Fruit fly (Drosophila melanogaster) whole organism, embryonic: ENCODE measurements around the gene stas.

ENCODE experiments used
- Antp ChIP-seq: fragments of 200-800 bp; sonication (Bioruptor generic); optimal IDR thresholded peaks from 3 replicates; lab custom pipeline; 2016; ENCODE audit warnings: missing biosample characterization, missing genetic modification characterization
- CG10543 ChIP-seq: fragments of 200-800 bp; sonication (Bioruptor generic); optimal IDR thresholded peaks from 3 replicates; lab custom pipeline; 2017; ENCODE audit warnings: missing biosample characterization, mild to moderate bottlenecking, missing genetic modification characterization, moderate library complexity
- CG12071 ChIP-seq: fragments of 200-800 bp; sonication (Bioruptor generic); optimal IDR thresholded peaks from 3 replicates; lab custom pipeline; 2018; ENCODE audit warnings: missing biosample characterization, mild to moderate bottlenecking, missing genetic modification characterization
- CG12769 ChIP-seq: fragments of 200-800 bp; sonication (Bioruptor generic); optimal IDR thresholded peaks from 2 replicates; lab custom pipeline; 2019; ENCODE audit warnings: missing biosample characterization, mild to moderate bottlenecking, missing genetic modification characterization, moderate library complexity
- CG12942 ChIP-seq: fragments of 200-800 bp; sonication (Bioruptor generic); optimal IDR thresholded peaks from 3 replicates; lab custom pipeline; 2016; ENCODE audit warnings: missing biosample characterization, missing genetic modification characterization
- CG13287 ChIP-seq: fragments of 200-800 bp; sonication (Bioruptor generic); IDR thresholded peaks from 2 replicates; pipeline ENCODE4 v1.3.6; 2022; ENCODE audit warnings: missing biosample characterization, missing genetic modification characterization; ENCODE audit not compliant: partially characterized antibody
- CG14860 ChIP-seq: fragments of 200-800 bp; sonication (Bioruptor generic); IDR thresholded peaks from 3 replicates; pipeline ENCODE4 v1.3.6; 2022; ENCODE audit warnings: missing biosample characterization, missing genetic modification characterization; ENCODE audit not compliant: partially characterized antibody
- CG15601 ChIP-seq: fragments of 200-800 bp; sonication (Bioruptor generic); optimal IDR thresholded peaks from 3 replicates; lab custom pipeline; 2019; ENCODE audit warnings: missing biosample characterization, mild to moderate bottlenecking, missing genetic modification characterization, moderate library complexity
- CG1647 ChIP-seq: fragments of 200-800 bp; sonication (Bioruptor generic); optimal IDR thresholded peaks from 3 replicates; lab custom pipeline; 2016; ENCODE audit warnings: missing biosample characterization, missing genetic modification characterization
- CG17612 ChIP-seq: fragments of 200-800 bp; sonication (Bioruptor generic); IDR thresholded peaks from 2 replicates; pipeline ENCODE4 v1.3.6; 2022; ENCODE audit warnings: missing biosample characterization, missing genetic modification characterization
- CG1792 ChIP-seq: fragments of 200-800 bp; sonication (Bioruptor generic); optimal IDR thresholded peaks from 2 replicates; lab custom pipeline; 2016; ENCODE audit warnings: missing biosample characterization, missing genetic modification characterization
- CG18011 ChIP-seq: fragments of 200-800 bp; sonication (Bioruptor generic); optimal IDR thresholded peaks from 2 replicates; lab custom pipeline; 2017; ENCODE audit warnings: missing biosample characterization, missing genetic modification characterization, mild to moderate bottlenecking, moderate library complexity, missing genotype
- CG2889 ChIP-seq: fragments of 200-800 bp; sonication (Bioruptor generic); IDR thresholded peaks from 3 replicates; pipeline ENCODE4 v1.3.6; 2022; ENCODE audit warnings: missing biosample characterization, missing genetic modification characterization
- CG32772 ChIP-seq: fragments of 200-800 bp; sonication (Bioruptor generic); IDR thresholded peaks from 2 replicates; pipeline ENCODE4 v1.3.6; 2022; ENCODE audit warnings: missing biosample characterization, missing genetic modification characterization
- CG3281 ChIP-seq: fragments of 200-800 bp; sonication (Bioruptor generic); optimal IDR thresholded peaks from 3 replicates; lab custom pipeline; 2017; ENCODE audit warnings: missing biosample characterization, mild to moderate bottlenecking, missing genetic modification characterization
- CG34224 ChIP-seq: fragments of 200-800 bp; sonication (Bioruptor generic); IDR thresholded peaks from 3 replicates; pipeline ENCODE4 v1.3.6; 2022; ENCODE audit warnings: missing biosample characterization, missing genetic modification characterization; ENCODE audit not compliant: partially characterized antibody
- CG4360 ChIP-seq: fragments of 200-800 bp; sonication (Bioruptor generic); IDR thresholded peaks from 2 replicates; pipeline ENCODE4 v1.3.6; 2022; ENCODE audit warnings: missing biosample characterization, missing genetic modification characterization
- CG5245 ChIP-seq: fragments of 200-800 bp; sonication (Bioruptor generic); optimal IDR thresholded peaks from 3 replicates; lab custom pipeline; 2016; ENCODE audit warnings: missing biosample characterization, missing genetic modification characterization
- CG6689 ChIP-seq: fragments of 200-800 bp; sonication (Bioruptor generic); IDR thresholded peaks from 2 replicates; pipeline ENCODE4 v1.3.6; 2022; ENCODE audit warnings: missing biosample characterization, missing genetic modification characterization
- CG6791 ChIP-seq: fragments of 200-800 bp; sonication (Bioruptor generic); IDR thresholded peaks from 3 replicates; pipeline ENCODE4 v1.3.6; 2022; ENCODE audit warnings: missing biosample characterization, missing genetic modification characterization; ENCODE audit not compliant: partially characterized antibody
- CG9797 ChIP-seq: fragments of 200-800 bp; sonication (Bioruptor generic); optimal IDR thresholded peaks from 3 replicates; lab custom pipeline; 2018; ENCODE audit warnings: missing biosample characterization, mild to moderate bottlenecking, missing genetic modification characterization
- CoRest ChIP-seq: fragments of 200-800 bp; sonication (Bioruptor generic); optimal IDR thresholded peaks from 3 replicates; lab custom pipeline; 2018; ENCODE audit warnings: missing biosample characterization, mild to moderate bottlenecking, missing genetic modification characterization, moderate library complexity
- Dfd ChIP-seq, 2 experiments: fragments of >200 bp; optimal IDR thresholded peaks; 2 replicates each; lab custom pipeline; 2017; ENCODE audit warnings: missing biosample characterization in 2 of 2, missing genetic modification characterization in 2 of 2
- Dll ChIP-seq: fragments of 200-800 bp; sonication (Bioruptor generic); IDR thresholded peaks from 4 replicates; pipeline ENCODE4 v1.3.6; 2022; ENCODE audit warnings: missing biosample characterization, missing genetic modification characterization; ENCODE audit not compliant: partially characterized antibody
- Doc3 ChIP-seq: fragments of 200-800 bp; sonication (Bioruptor generic); IDR thresholded peaks from 3 replicates; pipeline ENCODE4 v1.3.6; 2022; ENCODE audit warnings: missing biosample characterization, missing genetic modification characterization; ENCODE audit not compliant: partially characterized antibody
- Ets97D ChIP-seq: fragments of 200-800 bp; sonication (Bioruptor generic); optimal IDR thresholded peaks from 3 replicates; lab custom pipeline; 2016; ENCODE audit warnings: missing biosample characterization, missing genetic modification characterization
- Fer1 ChIP-seq: fragments of 200-800 bp; sonication (Bioruptor generic); optimal IDR thresholded peaks from 2 replicates; lab custom pipeline; 2017; ENCODE audit warnings: missing biosample characterization, mild to moderate bottlenecking, missing genetic modification characterization
- Fer3 ChIP-seq: fragments of 200-800 bp; sonication (Bioruptor generic); optimal IDR thresholded peaks from 2 replicates; lab custom pipeline; 2018; ENCODE audit warnings: missing biosample characterization, mild to moderate bottlenecking, missing genetic modification characterization, moderate library complexity
- MBD-R2 ChIP-seq: fragments of 200-800 bp; sonication (Bioruptor generic); IDR thresholded peaks from 2 replicates; pipeline ENCODE4 v1.3.6; 2022; ENCODE audit warnings: missing biosample characterization, missing genetic modification characterization
- Med ChIP-seq: fragments of 200-800 bp; sonication (Bioruptor generic); peaks from one replicate; lab custom pipeline; 2016; ENCODE audit warnings: missing biosample characterization, missing genetic modification characterization, mild to moderate bottlenecking, inconsistent platforms, moderate library complexity
- Six4 ChIP-seq: fragments of 200-800 bp; sonication (Bioruptor generic); optimal IDR thresholded peaks from 2 replicates; lab custom pipeline; 2016; ENCODE audit warnings: missing biosample characterization, missing genetic modification characterization
- Xbp1 ChIP-seq: fragments of 200-800 bp; sonication (Bioruptor generic); optimal IDR thresholded peaks from 3 replicates; lab custom pipeline; 2016; ENCODE audit warnings: missing biosample characterization, mild to moderate bottlenecking, missing genetic modification characterization
- bab2 ChIP-seq: fragments of 200-800 bp; sonication (Bioruptor generic); optimal IDR thresholded peaks from 2 replicates; lab custom pipeline; 2016; ENCODE audit warnings: missing biosample characterization, missing genetic modification characterization
- bbx ChIP-seq: fragments of 200-800 bp; sonication (Bioruptor generic); IDR thresholded peaks from 2 replicates; pipeline ENCODE4 v1.3.6; 2022; ENCODE audit warnings: missing biosample characterization, missing genetic modification characterization; ENCODE audit not compliant: partially characterized antibody
- bigmax ChIP-seq: fragments of 200-800 bp; sonication (Bioruptor generic); optimal IDR thresholded peaks from 2 replicates; lab custom pipeline; 2018; ENCODE audit warnings: missing biosample characterization, mild to moderate bottlenecking, missing genetic modification characterization
- cato ChIP-seq: fragments of 200-800 bp; sonication (Bioruptor generic); optimal IDR thresholded peaks from 2 replicates; lab custom pipeline; 2016; ENCODE audit warnings: missing biosample characterization, missing genetic modification characterization, borderline replicate concordance
- dan ChIP-seq: fragments of 200-800 bp; sonication (Bioruptor generic); IDR thresholded peaks from 2 replicates; pipeline ENCODE4 v1.3.6; 2022; ENCODE audit warnings: missing biosample characterization, missing genetic modification characterization
- ems ChIP-seq: fragments of 200-800 bp; sonication (Bioruptor generic); optimal IDR thresholded peaks from 3 replicates; lab custom pipeline; 2016; ENCODE audit warnings: missing biosample characterization, missing genetic modification characterization
- eyg ChIP-seq: fragments of 200-800 bp; sonication (Bioruptor generic); optimal IDR thresholded peaks from 3 replicates; lab custom pipeline; 2016; ENCODE audit warnings: missing biosample characterization, missing genetic modification characterization
- gem ChIP-seq: fragments of 200-800 bp; sonication (Bioruptor generic); optimal IDR thresholded peaks from 2 replicates; lab custom pipeline; 2019; ENCODE audit warnings: missing biosample characterization, mild to moderate bottlenecking, missing genetic modification characterization, moderate library complexity
- gt ChIP-seq: fragments of 200-800 bp; sonication (Bioruptor generic); IDR thresholded peaks from 2 replicates; pipeline ENCODE4 v1.3.6; 2022; ENCODE audit warnings: missing biosample characterization, missing genetic modification characterization
- onecut ChIP-seq: fragments of 200-800 bp; sonication (Bioruptor generic); IDR thresholded peaks from 2 replicates; pipeline ENCODE4 v1.3.6; 2022; ENCODE audit warnings: missing biosample characterization, missing genetic modification characterization
- row ChIP-seq: fragments of 200-800 bp; sonication (Bioruptor generic); IDR thresholded peaks from 3 replicates; pipeline ENCODE4 v1.3.6; 2022; ENCODE audit warnings: missing biosample characterization, missing genetic modification characterization
- run ChIP-seq: fragments of 200-800 bp; sonication (Bioruptor generic); optimal IDR thresholded peaks from 3 replicates; lab custom pipeline; 2018; ENCODE audit warnings: missing biosample characterization, mild to moderate bottlenecking, missing genetic modification characterization
- tna ChIP-seq: fragments of 200-800 bp; sonication (Bioruptor generic); IDR thresholded peaks from 2 replicates; pipeline ENCODE4 v1.3.6; 2022; ENCODE audit warnings: missing biosample characterization, missing genetic modification characterization; ENCODE audit not compliant: partially characterized antibody
- unc-4 ChIP-seq: fragments of 200-800 bp; sonication (Bioruptor generic); IDR thresholded peaks from 2 replicates; pipeline ENCODE4 v1.3.6; 2022; ENCODE audit warnings: missing biosample characterization, missing genetic modification characterization; ENCODE audit not compliant: partially characterized antibody
- wdn ChIP-seq: fragments of 200-800 bp; sonication (Bioruptor generic); IDR thresholded peaks from 2 replicates; pipeline ENCODE4 v1.3.6; 2022; ENCODE audit warnings: missing biosample characterization, missing genetic modification characterization
- wor ChIP-seq: fragments of 200-800 bp; sonication (Bioruptor generic); IDR thresholded peaks from 2 replicates; pipeline ENCODE4 v1.3.6; 2022; ENCODE audit warnings: missing biosample characterization, missing genetic modification characterization

stas gene

dm6 chrX:17658207-17659118, 30.8 kb upstream of the stas start (continued):
- TF ChIP-seq bbx (GFP tag; lab: Robert Waterston, UW) (0 out of 2 replicates have a peak, but pooled peaks have one; percentile 25), CG18011 (no peak), Fer1 (GFP tag; lab: Kevin White, UChicago) (no peak), MBD-R2 (GFP tag; lab: Robert Waterston, UW) (no peak), CG10543 (GFP tag; lab: Kevin White, UChicago) (no peak), CG6791 (GFP tag; lab: Robert Waterston, UW) (no peak), bab2 (no peak), Antp (no peak), gem (tag; lab: Kevin White, UChicago) (no peak), Doc3 (GFP tag; lab: Robert Waterston, UW) (no peak), CG12071 (GFP tag; lab: Kevin White, UChicago) (peak; percentile 3), CG2889 (GFP tag; lab: Robert Waterston, UW) (no peak), CG34224 (GFP tag; lab: Robert Waterston, UW) (no peak), tna (GFP tag; lab: Robert Waterston, UW) (no peak), CG5245 (GFP tag; lab: Kevin White, UChicago) (no peak), unc-4 (GFP tag; lab: Robert Waterston, UW) (no peak), run (tag; lab: Kevin White, UChicago) (no peak), CG12769 (tag; lab: Kevin White, UChicago) (peak; percentile 66), CG6689 (GFP tag; lab: Robert Waterston, UW) (no peak; the same call in 1 of the 2 replicates), CG9797 (no peak), CG1792 (GFP tag; lab: Kevin White, UChicago) (no peak), ems (GFP tag; lab: Kevin White, UChicago) (no peak), CG3281 (GFP tag; lab: Kevin White, UChicago) (no peak), CG17612 (GFP tag; lab: Robert Waterston, UW) (no peak), Med (peak; percentile 22), onecut (0 out of 2 replicates have a peak, but pooled peaks have one; percentile 5), CG15601 (tag; lab: Kevin White, UChicago) (peak; percentile 38), cato (GFP tag; lab: Kevin White, UChicago) (no peak), wdn (GFP tag; lab: Robert Waterston, UW) (0 out of 2 replicates have a peak, but pooled peaks have one; percentile 10), dan (GFP tag; lab: Robert Waterston, UW) (no peak), Six4 (GFP tag; lab: Kevin White, UChicago) (no peak), eyg (GFP tag; lab: Kevin White, UChicago) (no peak), CG12942 (GFP tag; lab: Kevin White, UChicago) (no peak), wor (no peak), bigmax (GFP tag; lab: Kevin White, UChicago) (no peak), CG13287 (GFP tag; lab: Robert Waterston, UW) (no peak), CG14860 (no peak), Xbp1 (GFP tag; lab: Kevin White, UChicago) (no peak), CG4360 (GFP tag; lab: Robert Waterston, UW) (peak; percentile 69), gt (GFP tag; lab: Robert Waterston, UW) (no peak), Dll (GFP tag; lab: Robert Waterston, UW) (no peak), Fer3 (no peak), CoRest (tag; lab: Kevin White, UChicago) (no peak), row (GFP tag; lab: Robert Waterston, UW) (no peak), CG32772 (GFP tag; lab: Robert Waterston, UW) (no peak), Ets97D (no peak), Dfd (GFP tag; optimal IDR thresholded peaks at IDR 0.05; lab: Kevin White, UChicago) (no peak), CG1647 (GFP tag; lab: Kevin White, UChicago) (no peak)
